Worm (Caenorhabditis elegans) whole organism, late embryonic: ENCODE data around the gene F36H5.10.

Source experiments
- C08G9.2 ChIP-seq: sonication (generic microtip); optimal IDR thresholded peaks from 2 replicates; lab custom pipeline; 2016; ENCODE audit warnings: mild to moderate bottlenecking, missing genetic modification characterization, moderate library complexity, missing compliant biosample characterization
- C38D4.7 ChIP-seq: fragments of 200-800 bp; sonication (Bioruptor generic); optimal IDR thresholded peaks from 2 replicates; lab custom pipeline; 2018; ENCODE audit warnings: mild to moderate bottlenecking, missing genetic modification characterization, moderate library complexity, missing compliant biosample characterization
- F13H6.1 ChIP-seq: sonication (generic microtip); optimal IDR thresholded peaks from 2 replicates; lab custom pipeline; 2016; ENCODE audit warnings: missing genetic modification characterization, missing compliant biosample characterization
- ahr-1 ChIP-seq: sonication (generic microtip); optimal IDR thresholded peaks from 2 replicates; lab custom pipeline; 2016; ENCODE audit warnings: missing genetic modification characterization, missing compliant biosample characterization
- ama-1 ChIP-seq: fragments of 150-350 bp; optimal IDR thresholded peaks from 2 replicates; lab custom pipeline; 2014
- ceh-14 ChIP-seq: sonication (generic microtip); optimal IDR thresholded peaks from 2 replicates; lab custom pipeline; 2016; ENCODE audit warnings: missing genotype, missing genetic modification characterization, missing compliant biosample characterization
- ceh-18 ChIP-seq: sonication (generic microtip); optimal IDR thresholded peaks from 2 replicates; lab custom pipeline; 2016; ENCODE audit warnings: missing genetic modification characterization, missing compliant biosample characterization
- ceh-22 ChIP-seq: sonication (generic microtip); optimal IDR thresholded peaks from 2 replicates; lab custom pipeline; 2017; ENCODE audit warnings: missing biosample characterization, missing genetic modification characterization
- ceh-24 ChIP-seq: sonication (generic microtip); optimal IDR thresholded peaks from 2 replicates; lab custom pipeline; 2016; ENCODE audit warnings: mild to moderate bottlenecking, missing genetic modification characterization, missing compliant biosample characterization
- ceh-31 ChIP-seq: sonication (generic microtip); optimal IDR thresholded peaks from 2 replicates; lab custom pipeline; 2016; ENCODE audit warnings: missing genetic modification characterization, missing compliant biosample characterization
- ceh-34 ChIP-seq: sonication (generic microtip); optimal IDR thresholded peaks from 2 replicates; lab custom pipeline; 2016; ENCODE audit warnings: mild to moderate bottlenecking, missing genetic modification characterization, missing compliant biosample characterization
- ceh-9 ChIP-seq: sonication (generic microtip); optimal IDR thresholded peaks from 2 replicates; lab custom pipeline; 2016; ENCODE audit warnings: mild to moderate bottlenecking, missing genetic modification characterization, inconsistent platforms, missing compliant biosample characterization
- che-1 ChIP-seq: sonication (generic microtip); optimal IDR thresholded peaks from 2 replicates; lab custom pipeline; 2016; ENCODE audit warnings: mild to moderate bottlenecking, missing genetic modification characterization, missing compliant biosample characterization
- dmd-4 ChIP-seq: sonication (generic microtip); optimal IDR thresholded peaks from 2 replicates; lab custom pipeline; 2016; ENCODE audit warnings: borderline replicate concordance, missing genetic modification characterization, missing compliant biosample characterization
- elt-2 ChIP-seq: sonication (generic microtip); optimal IDR thresholded peaks from 2 replicates; lab custom pipeline; 2016; ENCODE audit warnings: missing genetic modification reagents, missing genetic modification characterization, missing compliant biosample characterization
- elt-4 ChIP-seq: sonication (generic microtip); optimal IDR thresholded peaks from 2 replicates; lab custom pipeline; 2016; ENCODE audit warnings: missing genetic modification characterization, missing compliant biosample characterization
- ets-4 ChIP-seq: sonication (generic microtip); optimal IDR thresholded peaks from 2 replicates; lab custom pipeline; 2016; ENCODE audit warnings: missing genetic modification characterization, missing compliant biosample characterization
- fax-1 ChIP-seq: sonication (generic microtip); optimal IDR thresholded peaks from 2 replicates; lab custom pipeline; 2016; ENCODE audit warnings: missing genotype, missing genetic modification characterization, missing compliant biosample characterization
- fkh-10 ChIP-seq: fragments of 150-350 bp; optimal IDR thresholded peaks from 2 replicates; lab custom pipeline; 2014; ENCODE audit warnings: missing biosample characterization, missing genetic modification reagents, missing genetic modification characterization
- fkh-6 ChIP-seq: sonication (generic microtip); optimal IDR thresholded peaks from 2 replicates; lab custom pipeline; 2016; ENCODE audit warnings: missing genetic modification characterization, missing compliant biosample characterization
- hlh-13 ChIP-seq: fragments of 200-800 bp; sonication (Bioruptor generic); optimal IDR thresholded peaks from 2 replicates; lab custom pipeline; 2018; ENCODE audit warnings: mild to moderate bottlenecking, missing genetic modification characterization, missing compliant biosample characterization
- hlh-15 ChIP-seq: sonication (generic microtip); optimal IDR thresholded peaks from 2 replicates; lab custom pipeline; 2016; ENCODE audit warnings: missing genetic modification characterization, missing compliant biosample characterization
- hlh-30 ChIP-seq: sonication (generic microtip); optimal IDR thresholded peaks from 2 replicates; lab custom pipeline; 2017; ENCODE audit warnings: antibody characterized with exemption, missing genetic modification characterization, missing compliant biosample characterization; ENCODE audit not compliant: insufficient read depth
- hlh-6 ChIP-seq: sonication (generic microtip); optimal IDR thresholded peaks from 2 replicates; lab custom pipeline; 2016; ENCODE audit warnings: missing genotype, missing genetic modification characterization, missing compliant biosample characterization
- nfya-1 ChIP-seq: sonication (generic microtip); optimal IDR thresholded peaks from 2 replicates; lab custom pipeline; 2017; ENCODE audit warnings: missing genetic modification characterization, mild to moderate bottlenecking, missing compliant biosample characterization, antibody characterized with exemption, moderate library complexity
- nhr-11 ChIP-seq: fragments of 150-350 bp; optimal IDR thresholded peaks from 2 replicates; lab custom pipeline; 2014; ENCODE audit warnings: missing biosample characterization, missing genetic modification characterization
- nhr-232 ChIP-seq: sonication (generic microtip); optimal IDR thresholded peaks from 2 replicates; lab custom pipeline; 2016; ENCODE audit warnings: missing genetic modification characterization, missing compliant biosample characterization
- npax-4 ChIP-seq: sonication (generic microtip); optimal IDR thresholded peaks from 2 replicates; lab custom pipeline; 2016; ENCODE audit warnings: missing genetic modification characterization, missing compliant biosample characterization
- odd-2 ChIP-seq: sonication (generic microtip); optimal IDR thresholded peaks from 2 replicates; lab custom pipeline; 2017; ENCODE audit warnings: antibody characterized with exemption, mild to moderate bottlenecking, missing genetic modification characterization, missing compliant biosample characterization
- pat-9 ChIP-seq: fragments of 200-800 bp; sonication (Bioruptor generic); optimal IDR thresholded peaks from 2 replicates; lab custom pipeline; 2018; ENCODE audit warnings: mild to moderate bottlenecking, missing genetic modification characterization, moderate library complexity, missing compliant biosample characterization
- pax-1 ChIP-seq: fragments of 150-350 bp; optimal IDR thresholded peaks from 2 replicates; lab custom pipeline; 2014; ENCODE audit warnings: missing biosample characterization, missing genetic modification characterization
- pha-4 ChIP-seq: fragments of 150-350 bp; optimal IDR thresholded peaks from 2 replicates; lab custom pipeline; 2018; ENCODE audit warnings: missing biosample characterization, missing genetic modification reagents, missing genetic modification characterization
- sox-2 ChIP-seq: fragments of 200-800 bp; sonication (Bioruptor generic); IDR thresholded peaks from 2 replicates; pipeline ENCODE4 v1.3.6; 2022; ENCODE audit warnings: missing genetic modification reagents, missing genetic modification characterization, missing compliant biosample characterization
- sox-4 ChIP-seq: sonication (generic microtip); optimal IDR thresholded peaks from 2 replicates; lab custom pipeline; 2017; ENCODE audit warnings: mild to moderate bottlenecking, missing genetic modification characterization, inconsistent platforms, missing compliant biosample characterization
- syd-9 ChIP-seq: sonication (generic microtip); optimal IDR thresholded peaks from 2 replicates; lab custom pipeline; 2016; ENCODE audit warnings: mild to moderate bottlenecking, missing genetic modification characterization, moderate library complexity, missing compliant biosample characterization
- tbx-7 ChIP-seq: sonication (generic microtip); optimal IDR thresholded peaks from 2 replicates; lab custom pipeline; 2016; ENCODE audit warnings: missing genotype, missing genetic modification characterization, missing compliant biosample characterization
- unc-42 ChIP-seq: sonication (generic microtip); optimal IDR thresholded peaks from 2 replicates; lab custom pipeline; 2016; ENCODE audit warnings: missing genotype, missing genetic modification characterization, missing compliant biosample characterization
- unc-55 ChIP-seq: sonication (generic microtip); optimal IDR thresholded peaks from 2 replicates; lab custom pipeline; 2017; ENCODE audit warnings: missing biosample characterization, missing genetic modification reagents, missing genetic modification characterization
- unc-86 ChIP-seq: sonication (generic microtip); optimal IDR thresholded peaks from 2 replicates; lab custom pipeline; 2016; ENCODE audit warnings: missing genetic modification characterization, missing compliant biosample characterization
- zip-5 ChIP-seq: sonication (generic microtip); optimal IDR thresholded peaks from 2 replicates; lab custom pipeline; 2016; ENCODE audit warnings: missing genetic modification characterization, missing compliant biosample characterization
- ztf-16 ChIP-seq: sonication (generic microtip); optimal IDR thresholded peaks from 2 replicates; lab custom pipeline; 2017; ENCODE audit warnings: missing genetic modification characterization, missing compliant biosample characterization

Gene F36H5.10

DNA sequence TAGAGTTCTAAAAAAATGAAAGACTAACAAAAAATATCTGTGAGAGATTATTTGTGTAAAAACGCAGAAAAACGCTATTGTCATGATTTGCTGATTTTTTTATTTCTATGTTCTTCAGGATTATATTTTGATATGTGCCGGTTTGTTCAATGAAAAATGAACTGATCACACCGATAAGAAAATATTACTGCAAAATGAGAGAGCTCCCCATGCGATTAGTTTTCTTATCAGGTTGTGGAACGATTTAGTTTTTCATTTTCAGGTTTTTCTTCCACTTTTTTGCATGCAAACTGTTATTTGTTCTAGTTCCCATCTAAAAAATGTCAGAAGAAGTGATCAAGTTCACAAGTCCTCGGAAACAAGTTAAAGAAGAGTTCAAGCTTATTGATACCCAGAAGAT is 28.9 kb upstream of the F36H5.10 start, which contains the start of gene btb-9:
btb-9 (plus strand) TSS at position 254 of the 400 bp plus-strand sequence.
- TF ChIP-seq ztf-16 (tag; lab: Kevin White, UChicago) (no peak), che-1 (tag; lab: Kevin White, UChicago) (no peak), ahr-1 (tag; lab: Kevin White, UChicago) (no peak), odd-2 (no peak), dmd-4 (tag; lab: Kevin White, UChicago) (no peak), tbx-7 (tag; lab: Kevin White, UChicago) (no peak), F13H6.1 (tag; lab: Kevin White, UChicago) (no peak), C08G9.2 (tag; lab: Kevin White, UChicago) (no peak), fkh-10 (GFP tag; lab: Kevin White, UChicago) (no peak), fax-1 (no peak), ceh-34 (tag; lab: Kevin White, UChicago) (no peak), ceh-31 (tag; lab: Kevin White, UChicago) (no peak), hlh-15 (tag; lab: Kevin White, UChicago) (no peak), ceh-14 (tag; lab: Kevin White, UChicago) (no peak), npax-4 (tag; lab: Kevin White, UChicago) (no peak), hlh-6 (tag; lab: Kevin White, UChicago) (no peak), unc-42 (no peak), ama-1 (lab: Kevin White, UChicago) (no peak)

DNA sequence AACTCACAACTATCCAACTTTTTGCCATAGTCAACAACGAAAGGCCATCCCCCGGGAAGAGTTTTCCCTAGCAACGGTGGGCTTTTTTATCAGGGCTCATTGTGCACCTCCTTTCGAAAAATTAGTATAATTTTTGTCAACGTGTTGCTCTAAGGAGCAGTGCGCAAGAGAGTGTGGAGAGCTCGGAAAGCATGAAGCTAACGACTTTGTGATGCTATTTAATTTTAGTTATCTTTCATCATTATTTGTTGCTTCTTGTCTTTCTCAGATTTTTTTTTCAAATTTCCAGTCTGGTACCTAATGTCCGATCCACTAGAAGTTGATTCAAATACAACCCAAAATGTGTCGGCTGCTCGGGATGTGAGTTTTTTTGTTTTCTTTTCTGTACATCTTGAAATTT is 27.0 kb upstream of the F36H5.10 start, which contains the start of gene ceh-81:
ceh-81 (plus strand) TSS at position 301 of the 400 bp plus-strand sequence.
- TF ChIP-seq unc-86 (tag; lab: Kevin White, UChicago) = no peak
- TF ChIP-seq npax-4 (tag; lab: Kevin White, UChicago) = no peak
- TF ChIP-seq unc-55 (GFP tag; lab: Kevin White, UChicago) = no peak
- no peak for TF ChIP-seq C08G9.2 (tag; lab: Kevin White, UChicago)
- TF ChIP-seq fkh-6 (tag; lab: Kevin White, UChicago) = no peak
- no peak for TF ChIP-seq elt-4 (tag; lab: Kevin White, UChicago)
- TF ChIP-seq nfya-1 = no peak
- no peak for TF ChIP-seq zip-5
- no peak for TF ChIP-seq ceh-9 (tag; lab: Kevin White, UChicago)
- no peak for TF ChIP-seq sox-4 (tag; lab: Kevin White, UChicago)
- no peak for TF ChIP-seq nhr-11
- no peak for TF ChIP-seq elt-2 (tag; lab: Kevin White, UChicago)
- no peak for TF ChIP-seq ceh-22 (tag; lab: Kevin White, UChicago)
- no peak for TF ChIP-seq C38D4.7
- TF ChIP-seq hlh-6 (tag; lab: Kevin White, UChicago) = no peak
- no peak for TF ChIP-seq ets-4 (tag; lab: Kevin White, UChicago)
- TF ChIP-seq nhr-232 (tag; lab: Kevin White, UChicago) = no peak
- no peak for TF ChIP-seq hlh-30
- no peak for TF ChIP-seq sox-2 (GFP tag; lab: Robert Waterston, UW)
- no peak for TF ChIP-seq pha-4 (tag; lab: Kevin White, UChicago)
- TF ChIP-seq, all 69 proteins: peak for 0

DNA sequence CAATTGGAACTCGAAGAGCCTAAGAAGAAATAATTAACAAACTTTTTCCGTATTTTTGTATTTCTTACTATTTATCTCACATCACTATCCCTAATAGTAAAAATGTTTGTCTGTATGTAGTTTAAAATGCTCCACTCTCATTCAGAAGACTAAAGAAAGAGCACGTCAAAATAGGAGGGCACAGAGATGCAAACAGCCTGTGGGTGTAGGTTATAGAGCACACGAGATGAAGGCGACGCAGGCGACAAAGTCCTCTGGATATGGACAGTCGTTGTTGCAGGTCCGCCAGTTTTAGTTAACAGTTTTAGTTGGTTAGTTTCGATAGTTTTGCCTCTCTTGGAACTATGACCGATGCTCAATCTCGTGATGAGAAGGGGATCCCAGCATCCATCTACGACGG is 25.2 kb upstream of the F36H5.10 start, which contains the start of gene ceh-82:
ceh-82 (plus strand) TSS at position 301 of the 400 bp plus-strand sequence.
- TF ChIP-seq hlh-13 (GFP tag; lab: Kevin White, UChicago) (no peak), ets-4 (tag; lab: Kevin White, UChicago) (no peak), pax-1 (tag; lab: Kevin White, UChicago) (no peak), ceh-24 (no peak), pat-9 (tag; lab: Kevin White, UChicago) (no peak), unc-42 (no peak), odd-2 (no peak), syd-9 (tag; lab: Kevin White, UChicago) (no peak), npax-4 (tag; lab: Kevin White, UChicago) (no peak), ceh-34 (tag; lab: Kevin White, UChicago) (no peak), ceh-18 (tag; lab: Kevin White, UChicago) (no peak)
